Worm (Caenorhabditis elegans) whole organism, L4/young adult: ENCODE results near the gene F55E10.4.

Source experiments
- W03F9.2 ChIP-seq: fragments of 150-350 bp; optimal IDR thresholded peaks from 2 replicates; lab custom pipeline; 2014; ENCODE audit warnings: missing biosample characterization, missing genetic modification characterization
- dao-5 ChIP-seq: sonication (generic microtip); optimal IDR thresholded peaks from 2 replicates; lab custom pipeline; 2016; ENCODE audit warnings: missing genotype, missing genetic modification characterization, moderate library complexity, missing compliant biosample characterization
- him-1 ChIP-seq: sonication (generic microtip); optimal IDR thresholded peaks from 2 replicates; lab custom pipeline; 2016; ENCODE audit warnings: missing genotype, missing genetic modification reagents, missing genetic modification characterization, missing compliant biosample characterization

- TF ChIP-seq him-1, result no peak
- TF ChIP-seq W03F9.2 (tag; lab: Kevin White, UChicago), result no peak
- TF ChIP-seq dao-5, result no peak
These were observed 25.4 kb downstream of the F55E10.4 start, which contains the start of gene inx-5 for ce11 chrX:8302299-8302698.
